Worm (Caenorhabditis elegans): ENCODE data around the gene ZK809.8.

ZK809.8 gene

ce11 chrIV:11649031-11649430 lies at the start of gene ZK809.8:
Gene ZK809.8 (minus strand): TSS chrIV:11649064.
- TF ChIP-seq xbp-1 (tag; optimal IDR thresholded peaks at IDR 0.05) (no peak), tbx-2 (tag; optimal IDR thresholded peaks at IDR 0.05) (no peak), swsn-7 (tag; optimal IDR thresholded peaks at IDR 0.05) (no peak), snu-23 (GFP tag; optimal IDR thresholded peaks at IDR 0.05) (peak; percentile 33), ceh-63 (GFP tag; optimal IDR thresholded peaks at IDR 0.05) (no peak), ztf-11 (tag; optimal IDR thresholded peaks at IDR 0.05) (no peak), nhr-77 (tag; optimal IDR thresholded peaks at IDR 0.05) (no peak), sptf-1 (tag; optimal IDR thresholded peaks at IDR 0.05) (no peak), nhr-12 (tag; optimal IDR thresholded peaks at IDR 0.05) (no peak), lin-13 (GFP tag; optimal IDR thresholded peaks at IDR 0.05) (no peak), C16A3.4 (tag; optimal IDR thresholded peaks at IDR 0.05) (no peak), unc-30 (tag; optimal IDR thresholded peaks at IDR 0.05) (no peak), fos-1 (tag; optimal IDR thresholded peaks at IDR 0.05) (no peak), C04F5.9 (tag; optimal IDR thresholded peaks at IDR 0.05) (no peak), nhr-85 (tag) (no peak), nhr-71 (tag; optimal IDR thresholded peaks at IDR 0.05) (peak; percentile 82), lin-14 (GFP tag; optimal IDR thresholded peaks at IDR 0.05) (peak; percentile 67), unc-62 (GFP tag; optimal IDR thresholded peaks at IDR 0.05) (no peak), fkh-8 (tag; optimal IDR thresholded peaks at IDR 0.05) (no peak), mef-2 (tag; optimal IDR thresholded peaks at IDR 0.05) (no peak), hlh-17 (GFP tag; optimal IDR thresholded peaks at IDR 0.05; ENCODE audit: borderline replicate concordance) (no peak), elt-2 (tag; optimal IDR thresholded peaks at IDR 0.05) (no peak), egl-13 (tag; optimal IDR thresholded peaks at IDR 0.05) (no peak), nhr-90 (tag; optimal IDR thresholded peaks at IDR 0.05; ENCODE audit: poor library complexity) (no peak), nhr-19 (GFP tag; conservative IDR thresholded peaks at IDR 0.05) (peak; percentile 31; the same call in 1 of the 2 replicates), rnt-1 (tag; optimal IDR thresholded peaks at IDR 0.05) (peak; percentile 41), nhr-20 (tag; optimal IDR thresholded peaks at IDR 0.05) (peak; percentile 6), unc-98 (GFP tag; IDR thresholded peaks at IDR 0.05) (no peak), sox-4 (tag; optimal IDR thresholded peaks at IDR 0.05) (no peak), hlh-4 (tag; optimal IDR thresholded peaks at IDR 0.05) (no peak), ces-1 (GFP tag; optimal IDR thresholded peaks at IDR 0.05) (no peak), sup-37 (GFP tag; optimal IDR thresholded peaks at IDR 0.05) (no peak), lsy-2 (tag; optimal IDR thresholded peaks at IDR 0.05) (peak in 1 of 2 experiments; percentile 42), ama-1 (optimal IDR thresholded peaks at IDR 0.05) (no peak), grh-1 (GFP tag; IDR thresholded peaks at IDR 0.05) (no peak), ets-5 (GFP tag; IDR thresholded peaks at IDR 0.05) (no peak), ztf-4 (tag; optimal IDR thresholded peaks at IDR 0.05) (no peak), efl-3 (GFP tag; optimal IDR thresholded peaks at IDR 0.05) (no peak), skn-1 (tag; optimal IDR thresholded peaks at IDR 0.05) (no peak), pag-3 (tag; optimal IDR thresholded peaks at IDR 0.05; ENCODE audit: borderline replicate concordance, insufficient read depth) (no peak), pqm-1 (tag; optimal IDR thresholded peaks at IDR 0.05) (no peak), zip-4 (GFP tag; optimal IDR thresholded peaks at IDR 0.05) (no peak), unc-86 (tag; optimal IDR thresholded peaks at IDR 0.05) (no peak), aly-2 (tag; optimal IDR thresholded peaks at IDR 0.05) (no peak), irx-1 (tag; optimal IDR thresholded peaks at IDR 0.05) (no peak), ceh-88 (GFP tag; IDR thresholded peaks at IDR 0.05) (no peak), alr-1 (tag; optimal IDR thresholded peaks at IDR 0.05; ENCODE audit: borderline replicate concordance) (no peak), zag-1 (tag; optimal IDR thresholded peaks at IDR 0.05) (no peak), unc-130 (tag; optimal IDR thresholded peaks at IDR 0.05) (peak; percentile 6), dpl-1 (GFP tag; optimal IDR thresholded peaks at IDR 0.05) (no peak), nhr-84 (tag; optimal IDR thresholded peaks at IDR 0.05) (no peak), nhr-28 (tag; optimal IDR thresholded peaks at IDR 0.05) (no peak), pax-3 (tag; optimal IDR thresholded peaks at IDR 0.05) (no peak), blmp-1 (tag; optimal IDR thresholded peaks at IDR 0.05) (no peak), fkh-10 (GFP tag; optimal IDR thresholded peaks at IDR 0.05) (no peak)
